Worm (Caenorhabditis elegans): ENCODE data around the gene ubc-1.

The ubc-1 gene

DNA sequence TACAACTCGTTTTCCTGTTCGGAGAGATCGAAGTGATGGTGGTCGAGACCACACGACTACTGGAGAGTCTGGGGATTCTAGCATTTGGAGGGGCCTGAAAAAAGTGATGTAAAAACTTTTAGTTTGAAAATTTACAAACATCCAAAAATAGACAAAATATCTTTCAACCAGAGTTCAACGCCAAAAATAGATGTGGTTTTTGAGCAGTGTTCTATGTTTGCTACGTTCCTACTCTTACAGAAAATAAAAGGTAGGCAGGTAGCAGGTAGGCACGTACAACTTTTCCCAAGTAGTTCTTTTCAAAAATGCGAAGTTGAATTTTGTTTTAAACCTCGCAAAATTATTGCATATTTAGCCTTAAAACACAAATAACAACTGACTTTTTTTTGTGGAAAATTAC lies 9.6 kb downstream of the ubc-1 start, which contains the start of gene F49F1.14:
TSS of gene F49F1.14 (minus strand) at position 101 of the 400 bp plus-strand sequence.
- TF ChIP-seq lin-32 (GFP tag; optimal IDR thresholded peaks at IDR 0.05) = no peak
- no peak for TF ChIP-seq drap-1 (GFP tag; optimal IDR thresholded peaks at IDR 0.05)
- TF ChIP-seq elt-1 (tag; optimal IDR thresholded peaks at IDR 0.05; ENCODE audit: borderline replicate concordance, insufficient read depth) = no peak
- TF ChIP-seq M03D4.4 (tag; optimal IDR thresholded peaks at IDR 0.05) = no peak
- TF ChIP-seq flh-1 (GFP tag; optimal IDR thresholded peaks at IDR 0.05) = no peak
- no peak for TF ChIP-seq unc-39 (tag; optimal IDR thresholded peaks at IDR 0.05)
- TF ChIP-seq ceh-43 (GFP tag; optimal IDR thresholded peaks at IDR 0.05) = no peak
- no peak for TF ChIP-seq bed-3 (GFP tag; optimal IDR thresholded peaks at IDR 0.05)
- no peak for TF ChIP-seq snpc-4 (tag; optimal IDR thresholded peaks at IDR 0.05)
- no peak for TF ChIP-seq lin-13 (tag; optimal IDR thresholded peaks at IDR 0.05)
- no peak for TF ChIP-seq tbx-8 (GFP tag; optimal IDR thresholded peaks at IDR 0.05)
- TF ChIP-seq ceh-39 (tag; optimal IDR thresholded peaks at IDR 0.05) = no peak
- TF ChIP-seq ceh-83 (GFP tag; optimal IDR thresholded peaks at IDR 0.05) = no peak
- no peak for TF ChIP-seq ham-2 (GFP tag; optimal IDR thresholded peaks at IDR 0.05)
- TF ChIP-seq elt-3 (tag; optimal IDR thresholded peaks at IDR 0.05) = no peak
- no peak for TF ChIP-seq unc-62 (GFP tag; optimal IDR thresholded peaks at IDR 0.05)
- TF ChIP-seq mep-1 (tag; optimal IDR thresholded peaks at IDR 0.05) = no peak
- no peak for TF ChIP-seq hlh-1 (tag; optimal IDR thresholded peaks at IDR 0.05)

DNA sequence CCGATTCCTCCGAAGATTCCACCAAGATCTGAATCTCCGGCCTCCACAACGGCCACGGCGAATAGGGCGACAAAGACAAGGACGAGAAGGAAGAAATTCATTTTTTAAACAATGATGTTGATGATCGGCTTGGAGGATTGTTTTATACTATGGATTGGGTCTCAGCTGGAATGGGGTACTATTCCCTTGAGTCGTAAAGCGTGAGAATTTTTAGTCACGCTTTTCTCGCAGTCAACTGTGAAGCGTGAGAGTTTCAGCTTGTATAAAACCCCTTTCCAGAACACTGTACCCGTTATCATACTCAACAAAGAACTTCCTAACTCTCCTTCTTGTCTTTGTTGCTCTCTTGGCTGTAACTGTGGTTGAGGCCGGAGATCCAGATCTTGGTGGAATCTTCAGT lies 11.7 kb downstream of the ubc-1 start, which contains the start of gene F49F1.15:
TSS of gene F49F1.15 (minus strand) at position 101 of the 400 bp plus-strand sequence.
- TF ChIP-seq ces-1 (GFP tag; optimal IDR thresholded peaks at IDR 0.05) = no peak
- no peak for TF ChIP-seq elt-1 (tag; optimal IDR thresholded peaks at IDR 0.05; ENCODE audit: borderline replicate concordance, insufficient read depth)
- TF ChIP-seq hlh-1 (tag; optimal IDR thresholded peaks at IDR 0.05) = no peak
- TF ChIP-seq mls-2 (tag; optimal IDR thresholded peaks at IDR 0.05) = no peak
- TF ChIP-seq unc-62 (GFP tag; optimal IDR thresholded peaks at IDR 0.05) = no peak
- TF ChIP-seq lin-13 (tag; optimal IDR thresholded peaks at IDR 0.05) = no peak
- no peak for TF ChIP-seq lin-32 (GFP tag; optimal IDR thresholded peaks at IDR 0.05)
- no peak for TF ChIP-seq blmp-1 (tag; optimal IDR thresholded peaks at IDR 0.05)
- TF ChIP-seq ham-2 (GFP tag; optimal IDR thresholded peaks at IDR 0.05) = no peak
- TF ChIP-seq ztf-11 (tag; optimal IDR thresholded peaks at IDR 0.05) = no peak
- TF ChIP-seq unc-120 (tag; optimal IDR thresholded peaks at IDR 0.05; ENCODE audit: poor library complexity, severe bottlenecking) = no peak
- no peak for TF ChIP-seq nhr-28 (tag; optimal IDR thresholded peaks at IDR 0.05)
- no peak for TF ChIP-seq elt-3 (tag; optimal IDR thresholded peaks at IDR 0.05)
- TF ChIP-seq flh-1 (GFP tag; optimal IDR thresholded peaks at IDR 0.05) = no peak
- no peak for TF ChIP-seq zip-8 (tag; optimal IDR thresholded peaks at IDR 0.05)
- no peak for TF ChIP-seq nhr-2 (tag; optimal IDR thresholded peaks at IDR 0.05)

DNA sequence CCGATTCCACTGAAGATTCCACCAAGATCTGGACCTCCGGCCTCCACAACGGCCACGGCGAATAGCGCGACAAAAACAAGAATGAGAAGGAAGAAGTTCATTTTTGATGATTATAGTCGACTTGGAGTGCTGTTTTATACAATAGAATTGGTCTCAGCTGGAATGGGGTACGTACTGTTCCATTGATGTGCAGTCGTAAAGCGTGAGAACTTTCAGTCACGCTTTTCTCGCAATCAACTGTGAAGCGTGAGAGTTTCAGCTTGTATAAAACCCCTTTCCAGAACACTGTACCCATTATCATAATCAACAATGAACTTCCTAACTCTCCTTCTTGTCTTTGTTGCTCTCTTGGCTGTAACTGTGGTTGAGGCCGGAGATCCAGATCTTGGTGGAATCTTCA lies 12.8 kb downstream of the ubc-1 start, which contains the start of the genes F49F1.4 and F49F1.2:
TSS of gene F49F1.4 (minus strand) at position 101 of the 400 bp plus-strand sequence.
TSS of gene F49F1.2 (plus strand) at position 310 of the 400 bp plus-strand sequence.
- TF ChIP-seq unc-120 (tag; optimal IDR thresholded peaks at IDR 0.05; ENCODE audit: poor library complexity, severe bottlenecking) = no peak
- TF ChIP-seq elt-1 (tag; optimal IDR thresholded peaks at IDR 0.05; ENCODE audit: borderline replicate concordance, insufficient read depth) = no peak
- no peak for TF ChIP-seq ztf-11 (tag; optimal IDR thresholded peaks at IDR 0.05)
- TF ChIP-seq cnd-1 (tag; optimal IDR thresholded peaks at IDR 0.05) = no peak
- no peak for TF ChIP-seq unc-62 (GFP tag; optimal IDR thresholded peaks at IDR 0.05)
- TF ChIP-seq hlh-1 (tag; optimal IDR thresholded peaks at IDR 0.05) = no peak
- no peak for TF ChIP-seq nhr-76 (tag; optimal IDR thresholded peaks at IDR 0.05)
- no peak for TF ChIP-seq zip-8 (tag; optimal IDR thresholded peaks at IDR 0.05)
- TF ChIP-seq pha-4 (tag; optimal IDR thresholded peaks at IDR 0.05) = no peak
- TF ChIP-seq ceh-43 (GFP tag; optimal IDR thresholded peaks at IDR 0.05) = no peak
- TF ChIP-seq bed-3 (GFP tag; optimal IDR thresholded peaks at IDR 0.05) = no peak
- no peak for TF ChIP-seq elt-3 (tag; optimal IDR thresholded peaks at IDR 0.05)
- TF ChIP-seq sptf-1 (tag; optimal IDR thresholded peaks at IDR 0.05) = no peak
- TF ChIP-seq unc-39 (tag; optimal IDR thresholded peaks at IDR 0.05) = no peak
- no peak for TF ChIP-seq snpc-4 (tag; optimal IDR thresholded peaks at IDR 0.05)
- TF ChIP-seq sem-2 (GFP tag; optimal IDR thresholded peaks at IDR 0.05) = no peak
- TF ChIP-seq ceh-39 (tag; optimal IDR thresholded peaks at IDR 0.05) = no peak
- no peak for TF ChIP-seq ces-1 (GFP tag; optimal IDR thresholded peaks at IDR 0.05)
- no peak for TF ChIP-seq mab-5 (tag; optimal IDR thresholded peaks at IDR 0.05)
- no peak for TF ChIP-seq ceh-83 (GFP tag; optimal IDR thresholded peaks at IDR 0.05)

DNA sequence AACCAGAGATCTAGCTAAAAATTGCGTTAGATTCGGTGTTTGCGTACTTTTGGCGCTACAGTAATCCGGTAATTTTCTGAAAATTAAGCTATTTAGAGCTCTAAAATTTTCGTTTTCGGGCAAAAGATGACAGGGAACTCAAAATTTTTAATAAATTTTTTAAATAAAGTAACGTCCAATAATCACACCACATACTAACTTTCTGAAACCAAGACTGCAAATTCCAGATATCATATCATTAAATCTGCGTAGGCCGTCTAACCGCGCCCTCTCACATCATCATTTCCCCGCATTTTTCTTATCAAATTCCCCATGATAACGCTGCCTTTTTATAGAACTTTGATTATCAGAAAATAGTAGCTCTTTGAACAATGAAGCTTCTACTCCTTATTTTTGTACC lies 14.6 kb downstream of the ubc-1 start, which contains the start of gene drd-50:
TSS of gene drd-50 (plus strand) at position 301 of the 400 bp plus-strand sequence.
- TF ChIP-seq ham-2 (GFP tag; optimal IDR thresholded peaks at IDR 0.05) (no peak), ceh-39 (tag; optimal IDR thresholded peaks at IDR 0.05) (no peak), sem-2 (GFP tag; optimal IDR thresholded peaks at IDR 0.05) (no peak), lin-13 (tag; optimal IDR thresholded peaks at IDR 0.05) (no peak), ztf-11 (tag; optimal IDR thresholded peaks at IDR 0.05) (no peak), nhr-28 (tag; optimal IDR thresholded peaks at IDR 0.05) (no peak), bed-3 (GFP tag; optimal IDR thresholded peaks at IDR 0.05) (no peak), flh-1 (GFP tag; optimal IDR thresholded peaks at IDR 0.05) (no peak), unc-120 (tag; optimal IDR thresholded peaks at IDR 0.05; ENCODE audit: poor library complexity, severe bottlenecking) (no peak), nhr-12 (tag; optimal IDR thresholded peaks at IDR 0.05) (no peak), sptf-1 (tag; optimal IDR thresholded peaks at IDR 0.05) (no peak), mab-5 (tag; optimal IDR thresholded peaks at IDR 0.05) (no peak)
